Fruit fly (Drosophila melanogaster): ENCODE results near the gene Wdr37.

The Wdr37 gene

dm6 chr3R:18393436-18393835, 9.1 kb downstream of the Wdr37 start (continued):
- peak; percentile 46 for TF ChIP-seq Lpt (GFP tag; optimal IDR thresholded peaks at IDR 0.05)
- TF ChIP-seq achi (GFP tag; optimal IDR thresholded peaks at IDR 0.05) = peak; percentile 82
- TF ChIP-seq vri (GFP tag; optimal IDR thresholded peaks at IDR 0.05) = peak; percentile 38
- peak; percentile 83 for TF ChIP-seq acj6 (GFP tag; optimal IDR thresholded peaks at IDR 0.05)
- TF ChIP-seq Met (GFP tag; optimal IDR thresholded peaks at IDR 0.05) = no peak
- TF ChIP-seq ss (GFP tag; optimal IDR thresholded peaks at IDR 0.05) = no peak
- TF ChIP-seq fd59A (GFP tag; optimal IDR thresholded peaks at IDR 0.05) = peak; percentile 42
- TF ChIP-seq CG11762 (GFP tag; optimal IDR thresholded peaks at IDR 0.05; ENCODE audit: insufficient read depth) = no peak
- TF ChIP-seq pdm3 (GFP tag; optimal IDR thresholded peaks at IDR 0.05) = peak; percentile 46
- TF ChIP-seq Gug (GFP tag; IDR thresholded peaks at IDR 0.05) = peak; percentile 53
- TF ChIP-seq Hr4 (GFP tag; optimal IDR thresholded peaks at IDR 0.05) = no peak
- peak; percentile 72 for TF ChIP-seq Sox102F (GFP tag; optimal IDR thresholded peaks at IDR 0.05)
- no peak for TF ChIP-seq CG16779 (tag; optimal IDR thresholded peaks at IDR 0.05)
- TF ChIP-seq OdsH (GFP tag; optimal IDR thresholded peaks at IDR 0.05) = no peak
- no peak for TF ChIP-seq CG10631 (GFP tag; optimal IDR thresholded peaks at IDR 0.05)
- TF ChIP-seq Hr38 (GFP tag; optimal IDR thresholded peaks at IDR 0.05) = no peak
- no peak for TF ChIP-seq Sox14 (GFP tag; optimal IDR thresholded peaks at IDR 0.05)
- no peak for TF ChIP-seq dac (GFP tag; optimal IDR thresholded peaks at IDR 0.05)
- TF ChIP-seq CG4318 (GFP tag; optimal IDR thresholded peaks at IDR 0.05) = peak; percentile 34
- TF ChIP-seq cyc (GFP tag; optimal IDR thresholded peaks at IDR 0.05) = no peak
- TF ChIP-seq fd85E (GFP tag; optimal IDR thresholded peaks at IDR 0.05) = no peak
- peak; percentile 50 for TF ChIP-seq CG3032 (tag; optimal IDR thresholded peaks at IDR 0.05)

- TF ChIP-seq acj6 (GFP tag; optimal IDR thresholded peaks at IDR 0.05) (no peak), Ets21C (GFP tag; optimal IDR thresholded peaks at IDR 0.05) (no peak), Sox102F (GFP tag; optimal IDR thresholded peaks at IDR 0.05) (no peak), CG4318 (GFP tag; optimal IDR thresholded peaks at IDR 0.05) (no peak), ss (GFP tag; optimal IDR thresholded peaks at IDR 0.05) (no peak), CG11294 (GFP tag; IDR thresholded peaks at IDR 0.05) (no peak), Eip75B (GFP tag; optimal IDR thresholded peaks at IDR 0.05) (no peak), Ets96B (tag; optimal IDR thresholded peaks at IDR 0.05) (no peak), Hr38 (GFP tag; optimal IDR thresholded peaks at IDR 0.05) (no peak)
Measured at dm6 chr3R:18389790-18390189, 12.7 kb downstream of the Wdr37 start, which contains the start of gene Vha100-4. Gene Vha100-4, minus strand, starts transcription at chr3R:18389805.

dm6 chr3R:18385593-18385992, 16.9 kb downstream of the Wdr37 start, which contains the start of gene cona:
Gene cona, plus strand, starts transcription at chr3R:18385828.
- TF ChIP-seq eg (GFP tag; IDR thresholded peaks at IDR 0.05) = no peak

dm6 chr3R:18384972-18385371, 17.5 kb downstream of the Wdr37 start, which contains the start of gene CG14309:
Gene CG14309, minus strand, starts transcription at chr3R:18385072.
- TF ChIP-seq Sox102F (GFP tag; optimal IDR thresholded peaks at IDR 0.05) = no peak
- TF ChIP-seq Eip93F (GFP tag; optimal IDR thresholded peaks at IDR 0.05) = no peak

- no peak for TF ChIP-seq esn (GFP tag; optimal IDR thresholded peaks at IDR 0.05)
- TF ChIP-seq fkh (GFP tag; optimal IDR thresholded peaks at IDR 0.05) = no peak
- no peak for TF ChIP-seq CG32006 (GFP tag; optimal IDR thresholded peaks at IDR 0.05)
- no peak for TF ChIP-seq Blimp-1 (GFP tag; optimal IDR thresholded peaks at IDR 0.05)
- no peak for TF ChIP-seq CG8632 (GFP tag; optimal IDR thresholded peaks at IDR 0.05)
- TF ChIP-seq achi (GFP tag; optimal IDR thresholded peaks at IDR 0.05) = peak; percentile 13
- peak; percentile 48 for TF ChIP-seq net (GFP tag; optimal IDR thresholded peaks at IDR 0.05)
- no peak for TF ChIP-seq Ets21C (GFP tag; optimal IDR thresholded peaks at IDR 0.05)
- peak; percentile 26 for TF ChIP-seq Sox102F (GFP tag; optimal IDR thresholded peaks at IDR 0.05)
- peak; percentile 76 for TF ChIP-seq CG6808 (GFP tag; optimal IDR thresholded peaks at IDR 0.05)
- no peak for TF ChIP-seq Sox15 (GFP tag; optimal IDR thresholded peaks at IDR 0.05)
- no peak for TF ChIP-seq CG8319 (GFP tag; optimal IDR thresholded peaks at IDR 0.05)
- peak; percentile 50 for TF ChIP-seq dsx (GFP tag; optimal IDR thresholded peaks at IDR 0.05; ENCODE audit: poor library complexity, severe bottlenecking)
- TF ChIP-seq svp (GFP tag) = no peak
- no peak for TF ChIP-seq CG4318 (GFP tag; optimal IDR thresholded peaks at IDR 0.05)
- TF ChIP-seq CG8119 (GFP tag; IDR thresholded peaks at IDR 0.05) = peak; percentile 48; the same call in 2 of the 3 replicates
- no peak for TF ChIP-seq CG11762 (GFP tag; optimal IDR thresholded peaks at IDR 0.05; ENCODE audit: insufficient read depth)
- no peak for TF ChIP-seq Smox (GFP tag; optimal IDR thresholded peaks at IDR 0.05)
- TF ChIP-seq CG6163 (GFP tag; IDR thresholded peaks at IDR 0.05) = peak; percentile 25; the same call in 2 of the 3 replicates
- peak; percentile 63 for TF ChIP-seq spab (GFP tag; optimal IDR thresholded peaks at IDR 0.05)
- peak; percentile 78 for TF ChIP-seq CG9139 (GFP tag; optimal IDR thresholded peaks at IDR 0.05)
Measured at dm6 chr3R:18381014-18381512, 21.5 kb downstream of the Wdr37 start, which contains the start of gene CG7675. Gene CG7675, minus strand, starts transcription at chr3R:18381178.

Data from whole organism, prepupa.